Worm (Caenorhabditis elegans) whole organism, midembryonic: ENCODE results near the gene srd-46.

Experiments used
- T22C8.4 ChIP-seq: fragments of 200-800 bp; sonication (Bioruptor generic); IDR thresholded peaks from 2 replicates; pipeline ENCODE4 v1.3.6; 2022; ENCODE audit warnings: missing genetic modification characterization, missing compliant biosample characterization
- flt-1 ChIP-seq: fragments of 200-800 bp; sonication (Bioruptor generic); IDR thresholded peaks from 2 replicates; pipeline ENCODE4 v1.3.6; 2022; ENCODE audit warnings: missing genetic modification characterization, missing compliant biosample characterization
- klf-2 ChIP-seq: fragments of 200-800 bp; sonication (Bioruptor generic); conservative IDR thresholded peaks from 2 replicates; pipeline ENCODE4 v1.3.6; 2022; ENCODE audit warnings: missing genetic modification reagents, missing genetic modification characterization, missing compliant biosample characterization
- med-1 ChIP-seq: sonication (generic microtip); optimal IDR thresholded peaks from 2 replicates; lab custom pipeline; 2017; ENCODE audit warnings: missing genetic modification characterization, mild to moderate bottlenecking, missing compliant biosample characterization, antibody characterized with exemption, missing genetic modification reagents; ENCODE audit not compliant: insufficient read depth
- ref-1 ChIP-seq: fragments of 200-800 bp; sonication (Bioruptor generic); conservative IDR thresholded peaks from 2 replicates; pipeline ENCODE4 v1.3.6; 2022; ENCODE audit warnings: missing genetic modification reagents, missing genetic modification characterization, missing compliant biosample characterization
- tab-1 ChIP-seq: fragments of 200-800 bp; sonication (Bioruptor generic); IDR thresholded peaks from 2 replicates; pipeline ENCODE4 v1.3.6; 2022; ENCODE audit warnings: missing genetic modification characterization, missing compliant biosample characterization
- ztf-29 ChIP-seq: fragments of 200-800 bp; sonication (Bioruptor generic); IDR thresholded peaks from 2 replicates; pipeline ENCODE4 v1.3.6; 2022; ENCODE audit warnings: missing genetic modification reagents, missing genetic modification characterization, missing compliant biosample characterization

DNA sequence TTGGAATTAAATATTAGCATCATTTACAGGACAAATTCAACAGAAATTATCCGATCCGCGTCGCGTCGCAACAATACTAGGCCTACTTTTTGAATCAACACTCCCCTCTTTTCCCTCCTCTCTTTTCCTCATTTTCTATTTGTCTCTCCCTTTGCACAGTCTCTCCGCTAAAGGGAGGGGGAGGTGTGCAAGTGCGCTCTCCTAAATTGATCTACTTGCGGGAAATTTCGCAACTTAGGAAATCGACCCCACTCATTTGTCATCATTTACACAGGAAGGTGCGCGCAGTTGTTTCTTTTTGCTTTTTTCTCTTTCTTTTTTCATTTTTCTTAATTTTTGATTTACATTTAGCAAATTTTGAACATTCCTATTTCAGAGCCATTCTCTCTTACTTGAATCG is 49.0 kb upstream of the srd-46 start, which contains the start of gene C04B4.2:
- 0 out of 2 replicates have a peak, but pooled peaks have one; percentile 29 for TF ChIP-seq klf-2 (GFP tag; lab: Robert Waterston, UW)
- TF ChIP-seq flt-1 (GFP tag; lab: Robert Waterston, UW): no peak
- TF ChIP-seq tab-1 (GFP tag; lab: Robert Waterston, UW): no peak
- TF ChIP-seq ztf-29 (GFP tag; lab: Robert Waterston, UW): no peak
- TF ChIP-seq T22C8.4: no peak
- TF ChIP-seq med-1 (GFP tag; lab: Kevin White, UChicago): no peak
- no peak for TF ChIP-seq ref-1 (GFP tag; lab: Robert Waterston, UW)
